Worm (Caenorhabditis elegans) whole organism, midembryonic: ENCODE measurements around the gene H34I24.2.

Source experiments
- cog-1 ChIP-seq: sonication (generic microtip); optimal IDR thresholded peaks from 2 replicates; lab custom pipeline; 2016; ENCODE audit warnings: missing genetic modification characterization, missing compliant biosample characterization
- klf-2 ChIP-seq: fragments of 200-800 bp; sonication (Bioruptor generic); conservative IDR thresholded peaks from 2 replicates; pipeline ENCODE4 v1.3.6; 2022; ENCODE audit warnings: missing genetic modification reagents, missing genetic modification characterization, missing compliant biosample characterization
- med-1 ChIP-seq: sonication (generic microtip); optimal IDR thresholded peaks from 2 replicates; lab custom pipeline; 2017; ENCODE audit warnings: missing genetic modification characterization, mild to moderate bottlenecking, missing compliant biosample characterization, antibody characterized with exemption, missing genetic modification reagents; ENCODE audit not compliant: insufficient read depth

- no peak for TF ChIP-seq cog-1 (tag; lab: Kevin White, UChicago)
- TF ChIP-seq med-1 (GFP tag; lab: Kevin White, UChicago), result no peak
- no peak for TF ChIP-seq klf-2 (GFP tag; lab: Robert Waterston, UW)
Observed at ce11 chrIII:2804461-2804860, 37.4 kb upstream of the H34I24.2 start.
